Worm (Caenorhabditis elegans): ENCODE measurements around the gene F16B4.6.

ce11 chrV:1594554-1595092 is 7.6 kb downstream of the F16B4.6 start:
- no peak for TF ChIP-seq ztf-23 (GFP tag; IDR thresholded peaks at IDR 0.05)
- TF ChIP-seq klf-2 (GFP tag; conservative IDR thresholded peaks at IDR 0.05): no peak
- TF ChIP-seq flt-1 (GFP tag; IDR thresholded peaks at IDR 0.05): no peak
- TF ChIP-seq tab-1 (GFP tag; IDR thresholded peaks at IDR 0.05): no peak
- TF ChIP-seq T22C8.4 (GFP tag; IDR thresholded peaks at IDR 0.05): no peak
- no peak for TF ChIP-seq med-1 (GFP tag; optimal IDR thresholded peaks at IDR 0.05; ENCODE audit: insufficient read depth)
